Fruit fly (Drosophila melanogaster) whole organism, pupa: ENCODE results near the gene CG13907.

Experiments used
- CG10348 ChIP-seq: fragments of 200-800 bp; sonication (Bioruptor generic); IDR thresholded peaks from 2 replicates; pipeline ENCODE4 v1.3.6; 2022; ENCODE audit warnings: missing biosample characterization, missing genetic modification characterization
- CG12605 ChIP-seq: fragments of 200-800 bp; sonication (Bioruptor generic); IDR thresholded peaks from 2 replicates; pipeline ENCODE4 v1.3.6; 2022; ENCODE audit warnings: missing biosample characterization, missing genetic modification characterization
- CG13204 ChIP-seq: fragments of 200-800 bp; sonication (Bioruptor generic); optimal IDR thresholded peaks from 2 replicates; lab custom pipeline; 2018; ENCODE audit warnings: missing biosample characterization, mild to moderate bottlenecking, missing genetic modification characterization, moderate library complexity
- CG14655 ChIP-seq: fragments of 200-800 bp; sonication (Bioruptor generic); optimal IDR thresholded peaks from 3 replicates; lab custom pipeline; 2017; ENCODE audit warnings: mild to moderate bottlenecking, missing biosample characterization, missing genetic modification reagents, missing genetic modification characterization
- CG15710 ChIP-seq: fragments of 200-800 bp; sonication (Bioruptor generic); optimal IDR thresholded peaks from 2 replicates; lab custom pipeline; 2018; ENCODE audit warnings: missing biosample characterization, mild to moderate bottlenecking, missing genetic modification characterization, moderate library complexity
- CG17806 ChIP-seq: fragments of 200-800 bp; sonication (Bioruptor generic); optimal IDR thresholded peaks from 2 replicates; lab custom pipeline; 2018; ENCODE audit warnings: missing biosample characterization, mild to moderate bottlenecking, missing genetic modification characterization, moderate library complexity
- CG32121 ChIP-seq: fragments of 200-800 bp; sonication (Bioruptor generic); IDR thresholded peaks from 2 replicates; pipeline ENCODE4 v1.3.6; 2022; ENCODE audit warnings: missing biosample characterization, missing genetic modification characterization
- CG34367 ChIP-seq: fragments of 200-800 bp; sonication (Bioruptor generic); optimal IDR thresholded peaks from 2 replicates; lab custom pipeline; 2018; ENCODE audit warnings: missing biosample characterization, mild to moderate bottlenecking, missing genetic modification characterization
- CG4496 ChIP-seq: fragments of 200-800 bp; sonication (Bioruptor generic); IDR thresholded peaks from 3 replicates; pipeline ENCODE4 v1.3.6; 2022; ENCODE audit warnings: missing biosample characterization, missing genetic modification characterization
- CG8159 ChIP-seq: fragments of 200-800 bp; sonication (Bioruptor generic); optimal IDR thresholded peaks from 3 replicates; lab custom pipeline; 2018; ENCODE audit warnings: missing biosample characterization, mild to moderate bottlenecking, missing genetic modification characterization, moderate library complexity
- CG8301 ChIP-seq: fragments of 200-800 bp; sonication (Bioruptor generic); optimal IDR thresholded peaks from 2 replicates; lab custom pipeline; 2018; ENCODE audit warnings: missing biosample characterization, mild to moderate bottlenecking, missing genetic modification characterization
- CG9948 ChIP-seq: fragments of 200-800 bp; sonication (Bioruptor generic); optimal IDR thresholded peaks from 2 replicates; lab custom pipeline; 2018; ENCODE audit warnings: missing biosample characterization, mild to moderate bottlenecking, missing genetic modification characterization, moderate library complexity
- D1 ChIP-seq: fragments of 200-800 bp; sonication (Bioruptor generic); optimal IDR thresholded peaks from 2 replicates; lab custom pipeline; 2018; ENCODE audit warnings: missing biosample characterization, mild to moderate bottlenecking, missing genetic modification characterization, moderate library complexity
- EcR ChIP-seq: fragments of 200-800 bp; sonication (Bioruptor generic); optimal IDR thresholded peaks from 3 replicates; lab custom pipeline; 2019; ENCODE audit warnings: missing biosample characterization, missing genetic modification characterization, mild to moderate bottlenecking, moderate library complexity, missing genetic modification reagents
- Ets98B ChIP-seq: fragments of 200-800 bp; sonication (Bioruptor generic); IDR thresholded peaks from 2 replicates; pipeline ENCODE4 v1.3.6; 2022; ENCODE audit warnings: missing biosample characterization, missing genetic modification characterization
- Pif1A ChIP-seq: fragments of 200-800 bp; sonication (Bioruptor generic); optimal IDR thresholded peaks from 3 replicates; lab custom pipeline; 2016; ENCODE audit warnings: missing biosample characterization, missing genetic modification characterization
- Pif1B ChIP-seq: fragments of 200-800 bp; sonication (Bioruptor generic); optimal IDR thresholded peaks from 3 replicates; lab custom pipeline; 2016; ENCODE audit warnings: missing biosample characterization, missing genetic modification characterization
- Snoo ChIP-seq: fragments of 200-800 bp; sonication (Bioruptor generic); optimal IDR thresholded peaks from 3 replicates; lab custom pipeline; 2017; ENCODE audit warnings: missing biosample characterization, mild to moderate bottlenecking, missing genetic modification characterization, inconsistent platforms
- fd96Ca ChIP-seq: fragments of 200-800 bp; sonication (Bioruptor generic); IDR thresholded peaks from 3 replicates; pipeline ENCODE4 v1.3.6; 2022; ENCODE audit warnings: missing biosample characterization, missing genetic modification characterization
- gl ChIP-seq: fragments of 200-800 bp; sonication (Bioruptor generic); optimal IDR thresholded peaks from 2 replicates; lab custom pipeline; 2018; ENCODE audit warnings: missing biosample characterization, mild to moderate bottlenecking, missing genetic modification characterization
- rn ChIP-seq: fragments of 200-800 bp; sonication (Bioruptor generic); IDR thresholded peaks from 2 replicates; pipeline ENCODE4 v1.3.6; 2022; ENCODE audit warnings: missing biosample characterization, missing genetic modification characterization

CG13907 gene

DNA sequence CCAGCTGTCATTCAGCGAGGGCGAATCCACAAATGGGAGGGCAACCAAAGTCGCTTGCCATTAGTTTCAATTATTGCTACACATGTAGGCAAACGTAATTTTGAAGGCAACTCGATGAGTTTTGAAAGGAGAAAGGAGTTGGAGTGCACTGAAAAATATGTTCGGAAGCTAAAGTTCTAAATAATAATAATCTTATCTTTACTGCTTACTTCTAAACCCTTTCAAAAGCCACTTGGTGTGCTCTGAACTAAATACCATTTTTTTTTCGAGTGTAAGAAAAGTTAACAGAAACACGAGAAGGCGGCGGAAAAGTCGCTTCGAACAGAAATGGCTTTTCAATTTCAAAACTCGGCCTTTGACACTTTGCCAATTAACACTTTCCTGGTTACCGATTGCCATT is 38.2 kb downstream of the CG13907 start, which contains the start of gene Cep290:
TSS of gene Cep290 (plus strand) at position 301 of the 400 bp plus-strand sequence.
- no peak for TF ChIP-seq CG12605
- no peak for TF ChIP-seq CG8159
- TF ChIP-seq CG17806 (tag; lab: Kevin White, UChicago), result no peak
- no peak for TF ChIP-seq fd96Ca (GFP tag; lab: Robert Waterston, UW)
- no peak for TF ChIP-seq Pif1A (GFP tag; lab: Kevin White, UChicago)
- no peak for TF ChIP-seq CG9948 (tag; lab: Kevin White, UChicago)
- TF ChIP-seq CG14655 (GFP tag; lab: Kevin White, UChicago), result no peak
- no peak for TF ChIP-seq CG34367 (tag; lab: Kevin White, UChicago)
- TF ChIP-seq CG15710 (tag; lab: Kevin White, UChicago), result no peak
- no peak for TF ChIP-seq EcR
- TF ChIP-seq CG32121 (GFP tag; lab: Robert Waterston, UW), result no peak
- TF ChIP-seq D1 (tag; lab: Kevin White, UChicago), result no peak
- no peak for TF ChIP-seq CG8301 (tag; lab: Kevin White, UChicago)
- TF ChIP-seq Pif1B (GFP tag; lab: Kevin White, UChicago), result no peak
- no peak for TF ChIP-seq CG13204 (GFP tag; lab: Kevin White, UChicago)
- no peak for TF ChIP-seq CG10348 (GFP tag; lab: Robert Waterston, UW)
- no peak for TF ChIP-seq Snoo
- no peak for TF ChIP-seq Ets98B (GFP tag; lab: Robert Waterston, UW)
- TF ChIP-seq CG4496, result no peak

- no peak for TF ChIP-seq CG10348 (GFP tag; lab: Robert Waterston, UW)
- TF ChIP-seq rn (GFP tag; lab: Robert Waterston, UW), result no peak
- no peak for TF ChIP-seq CG17806 (tag; lab: Kevin White, UChicago)
- TF ChIP-seq CG15710 (tag; lab: Kevin White, UChicago), result no peak
- no peak for TF ChIP-seq CG4496
- no peak for TF ChIP-seq gl (tag; lab: Kevin White, UChicago)
- no peak for TF ChIP-seq CG14655 (GFP tag; lab: Kevin White, UChicago)
- TF ChIP-seq EcR, result no peak
- TF ChIP-seq, all 21 proteins: peak for 0
Measured at dm6 chr3L:841260-841659, 40.6 kb downstream of the CG13907 start, which contains the start of the genes JMJD5 and Gr61a. Gene JMJD5, minus strand, starts transcription at chr3L:841360. Gene Gr61a, plus strand, starts transcription at chr3L:841451.

dm6 chr3L:837552-838187 is 44.1 kb downstream of the CG13907 start, which contains the start of the genes CG13901 and CG13887:
Gene CG13901, minus strand, starts transcription at chr3L:837821.
Gene CG13887, plus strand, starts transcription at chr3L:837861.
- TF ChIP-seq CG4496 (peak; percentile 86), CG9948 (tag; lab: Kevin White, UChicago) (peak; percentile 80), EcR (peak; percentile 74), Pif1B (GFP tag; lab: Kevin White, UChicago) (no peak), Snoo (peak; percentile 75), gl (tag; lab: Kevin White, UChicago) (peak; percentile 50), CG34367 (tag; lab: Kevin White, UChicago) (peak; percentile 81), D1 (tag; lab: Kevin White, UChicago) (no peak), Pif1A (GFP tag; lab: Kevin White, UChicago) (no peak), fd96Ca (GFP tag; lab: Robert Waterston, UW) (peak; percentile 87), CG15710 (tag; lab: Kevin White, UChicago) (peak; percentile 87), CG8159 (peak; percentile 87), CG10348 (GFP tag; lab: Robert Waterston, UW) (0 out of 2 replicates have a peak, but pooled peaks have one; percentile 48), CG8301 (tag; lab: Kevin White, UChicago) (peak; percentile 80), Ets98B (GFP tag; lab: Robert Waterston, UW) (peak; percentile 88), CG17806 (tag; lab: Kevin White, UChicago) (peak; percentile 85), CG13204 (GFP tag; lab: Kevin White, UChicago) (no peak), CG12605 (peak; percentile 45; the same call in 1 of the 2 replicates), CG32121 (GFP tag; lab: Robert Waterston, UW) (peak; percentile 83), rn (GFP tag; lab: Robert Waterston, UW) (peak; percentile 72; the same call in 1 of the 2 replicates), CG14655 (GFP tag; lab: Kevin White, UChicago) (no peak)

DNA sequence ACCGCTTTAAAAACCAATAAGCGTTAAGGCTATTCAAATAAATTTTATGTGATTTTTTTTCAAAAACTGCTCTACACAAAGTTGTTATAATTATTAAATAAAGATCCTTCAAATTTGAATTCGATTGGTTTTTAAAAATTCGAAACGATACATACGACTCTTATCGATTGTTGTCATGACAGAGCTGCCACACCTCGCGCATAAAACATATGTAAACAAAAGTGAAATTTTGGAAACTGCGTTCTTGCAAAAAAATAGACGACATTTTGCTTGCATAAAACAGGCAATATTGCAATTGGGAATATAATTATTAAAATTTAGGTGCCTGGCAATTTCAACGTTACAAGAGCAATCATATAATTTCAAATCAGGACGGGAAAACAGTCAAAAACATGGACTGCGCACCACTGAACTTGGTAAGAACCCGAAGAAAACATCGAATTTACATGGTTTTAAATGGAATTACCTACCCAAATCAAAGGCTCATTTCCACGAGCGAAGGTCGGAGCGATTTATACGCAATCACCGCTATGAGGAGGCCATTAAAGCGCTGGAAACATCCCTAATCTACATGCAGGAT is 46.3 kb downstream of the CG13907 start, which contains the start of gene CG42554:
TSS of gene CG42554 (plus strand) at position 229 of the 580 bp plus-strand sequence.
- no peak for TF ChIP-seq CG10348 (GFP tag; lab: Robert Waterston, UW)
- TF ChIP-seq fd96Ca (GFP tag; lab: Robert Waterston, UW), result no peak
- TF ChIP-seq Snoo, result no peak
- no peak for TF ChIP-seq CG15710 (tag; lab: Kevin White, UChicago)
- no peak for TF ChIP-seq Pif1B (GFP tag; lab: Kevin White, UChicago)
- TF ChIP-seq CG17806 (tag; lab: Kevin White, UChicago), result no peak
- TF ChIP-seq CG12605, result no peak
- no peak for TF ChIP-seq CG9948 (tag; lab: Kevin White, UChicago)
- no peak for TF ChIP-seq CG14655 (GFP tag; lab: Kevin White, UChicago)
- TF ChIP-seq Pif1A (GFP tag; lab: Kevin White, UChicago), result no peak
- TF ChIP-seq EcR, result no peak
- no peak for TF ChIP-seq CG8301 (tag; lab: Kevin White, UChicago)
- no peak for TF ChIP-seq Ets98B (GFP tag; lab: Robert Waterston, UW)
- TF ChIP-seq CG34367 (tag; lab: Kevin White, UChicago), result no peak
- no peak for TF ChIP-seq CG4496
- TF ChIP-seq CG13204 (GFP tag; lab: Kevin White, UChicago), result no peak
- no peak for TF ChIP-seq gl (tag; lab: Kevin White, UChicago)
- no peak for TF ChIP-seq D1 (tag; lab: Kevin White, UChicago)
- TF ChIP-seq CG8159, result no peak

dm6 chr3L:833878-834277 is 47.9 kb downstream of the CG13907 start, which contains the start of gene CG42553:
Gene CG42553, plus strand, starts transcription at chr3L:834093.
- TF ChIP-seq CG4496, result no peak
- TF ChIP-seq CG15710 (tag; lab: Kevin White, UChicago), result no peak
- TF ChIP-seq CG9948 (tag; lab: Kevin White, UChicago), result no peak
- no peak for TF ChIP-seq Pif1B (GFP tag; lab: Kevin White, UChicago)
- TF ChIP-seq Snoo, result no peak
- TF ChIP-seq CG13204 (GFP tag; lab: Kevin White, UChicago), result no peak
- no peak for TF ChIP-seq rn (GFP tag; lab: Robert Waterston, UW)
- no peak for TF ChIP-seq Pif1A (GFP tag; lab: Kevin White, UChicago)
- TF ChIP-seq CG8301 (tag; lab: Kevin White, UChicago), result no peak
- TF ChIP-seq CG17806 (tag; lab: Kevin White, UChicago), result no peak
- no peak for TF ChIP-seq CG32121 (GFP tag; lab: Robert Waterston, UW)
- TF ChIP-seq, all 21 proteins: peak for 0
